Worm (Caenorhabditis elegans) whole organism, L1 larva: ENCODE results near the gene C01G5.25.

Experiments
- F16B12.6 ChIP-seq: fragments of 150-350 bp; optimal IDR thresholded peaks from 2 replicates; lab custom pipeline; 2014; ENCODE audit warnings: missing biosample characterization, missing genetic modification characterization
- alr-1 ChIP-seq: fragments of 200-800 bp; sonication (Bioruptor generic); optimal IDR thresholded peaks from 2 replicates; lab custom pipeline; 2018; ENCODE audit warnings: borderline replicate concordance, mild to moderate bottlenecking, missing genetic modification characterization, missing compliant biosample characterization
- ceh-82 ChIP-seq, 3 experiments: fragments of 150-350 bp in 1 of 3; sonication (generic microtip) in 2 of 3; optimal IDR thresholded peaks; 2 replicates each; lab custom pipeline; 2014 to 2017; ENCODE audit warnings: missing biosample characterization in 3 of 3, missing genetic modification characterization in 3 of 3
- dpl-1 ChIP-seq, 3 experiments: fragments of 150-350 bp in 2 of 3; sonication (generic microtip) in 1 of 3; optimal IDR thresholded peaks; 2 replicates each; lab custom pipeline; 2014 to 2017; ENCODE audit warnings: missing biosample characterization in 3 of 3, missing genetic modification characterization in 3 of 3, missing genetic modification reagents in 3 of 3
- egl-27 ChIP-seq, 2 experiments: fragments of 150-350 bp in 1 of 2; sonication (generic microtip); optimal IDR thresholded peaks; 3 replicates each; lab custom pipeline; 2017 to 2018; ENCODE audit warnings: missing biosample characterization in 2 of 2, missing genetic modification characterization in 2 of 2, missing genetic modification reagents in 2 of 2
- nhr-19 ChIP-seq: fragments of 200-800 bp; sonication (Bioruptor generic); conservative IDR thresholded peaks from 2 replicates; pipeline ENCODE4 v1.3.6; 2022; ENCODE audit warnings: missing genetic modification characterization, missing compliant biosample characterization
- nhr-28 ChIP-seq: fragments of 150-350 bp; optimal IDR thresholded peaks from 2 replicates; lab custom pipeline; 2014; ENCODE audit warnings: missing biosample characterization, missing genetic modification characterization
- nhr-76 ChIP-seq: sonication (generic microtip); optimal IDR thresholded peaks from 2 replicates; lab custom pipeline; 2017; ENCODE audit warnings: missing biosample characterization, missing genetic modification characterization
- nhr-84 ChIP-seq: sonication (generic microtip); optimal IDR thresholded peaks from 2 replicates; lab custom pipeline; 2017; ENCODE audit warnings: missing biosample characterization, missing genetic modification characterization
- pag-3 ChIP-seq: sonication (generic microtip); optimal IDR thresholded peaks from 2 replicates; lab custom pipeline; 2017; ENCODE audit warnings: missing genetic modification characterization, mild to moderate bottlenecking, missing compliant biosample characterization, antibody characterized with exemption, borderline replicate concordance; ENCODE audit not compliant: insufficient read depth
- pqm-1 ChIP-seq: sonication (generic microtip); optimal IDR thresholded peaks from 3 replicates; lab custom pipeline; 2017; ENCODE audit warnings: missing biosample characterization, missing genetic modification characterization

ce11 chrIV:6523773-6524172 is 17.7 kb upstream of the C01G5.25 start:
- TF ChIP-seq alr-1 (tag; lab: Kevin White, UChicago) (no peak), dpl-1 (GFP tag; optimal IDR thresholded peaks at IDR 0.05; lab: Kevin White, UChicago) (no peak), nhr-84 (tag; lab: Kevin White, UChicago) (no peak), F16B12.6 (tag; lab: Kevin White, UChicago) (no peak), pqm-1 (tag; lab: Kevin White, UChicago) (no peak), nhr-19 (GFP tag; lab: Robert Waterston, UW) (no peak), pag-3 (tag; lab: Kevin White, UChicago) (no peak), egl-27 (tag; optimal IDR thresholded peaks at IDR 0.05; lab: Kevin White, UChicago) (no peak), nhr-28 (tag; lab: Kevin White, UChicago) (no peak), nhr-76 (tag; lab: Kevin White, UChicago) (no peak), ceh-82 (tag; optimal IDR thresholded peaks at IDR 0.05; lab: Kevin White, UChicago) (no peak)
